Worm (Caenorhabditis elegans): Measurements from ENCODE around the gene ZK757.2.

DNA sequence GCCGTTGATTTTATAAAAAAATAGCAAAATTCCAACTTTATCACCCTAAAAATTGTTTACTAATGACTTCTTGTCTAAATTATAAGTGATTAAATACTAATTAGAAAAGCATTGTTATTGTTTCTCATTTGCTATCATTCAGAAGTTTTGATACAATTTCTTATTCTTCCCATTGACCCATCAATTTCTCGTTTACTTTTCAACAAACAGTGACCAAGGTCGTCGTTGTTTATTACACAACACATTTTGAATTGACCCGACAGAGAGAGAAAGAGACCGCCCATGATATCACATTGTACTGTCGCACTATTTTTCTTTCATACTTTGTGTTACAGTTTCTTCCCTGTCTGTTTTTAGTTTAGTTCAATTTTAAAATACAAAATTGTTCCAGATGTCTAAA, 48.6 kb upstream of the ZK757.2 start, which contains the start of gene ttr-2:
- TF ChIP-seq ZK546.5 (tag; optimal IDR thresholded peaks at IDR 0.05) = no peak
- TF ChIP-seq R02D3.7 (tag; optimal IDR thresholded peaks at IDR 0.05) = no peak
- no peak for TF ChIP-seq ztf-11 (tag; optimal IDR thresholded peaks at IDR 0.05)
- no peak for TF ChIP-seq nhr-237 (tag; optimal IDR thresholded peaks at IDR 0.05)
- TF ChIP-seq dmd-4 (tag; optimal IDR thresholded peaks at IDR 0.05) = no peak
